Fruit fly (Drosophila melanogaster) whole organism, prepupa: Measurements from ENCODE around the gene Cyp6a16.

Experiments
- Blimp-1 ChIP-seq: fragments of 200-800 bp; sonication (Bioruptor generic); optimal IDR thresholded peaks from 3 replicates; lab custom pipeline; 2017; ENCODE audit warnings: missing biosample characterization, missing genetic modification characterization, mild to moderate bottlenecking, moderate library complexity, missing genetic modification reagents
- CG10631 ChIP-seq: fragments of 200-800 bp; sonication (Bioruptor generic); optimal IDR thresholded peaks from 2 replicates; lab custom pipeline; 2016; ENCODE audit warnings: missing biosample characterization, missing genetic modification characterization
- CG10669 ChIP-seq: fragments of 200-800 bp; sonication (Bioruptor generic); optimal IDR thresholded peaks from 3 replicates; lab custom pipeline; 2018; ENCODE audit warnings: missing biosample characterization, mild to moderate bottlenecking, missing genetic modification characterization, moderate library complexity
- CG11294 ChIP-seq: fragments of 200-800 bp; sonication (Bioruptor generic); IDR thresholded peaks from 2 replicates; pipeline ENCODE4 v1.3.6; 2022; ENCODE audit warnings: missing biosample characterization, missing genetic modification characterization
- CG11762 ChIP-seq: fragments of 200-800 bp; sonication (Bioruptor generic); optimal IDR thresholded peaks from 3 replicates; lab custom pipeline; 2016; ENCODE audit warnings: missing biosample characterization, missing genetic modification characterization; ENCODE audit not compliant: insufficient read depth
- CG11902 ChIP-seq: fragments of 200-800 bp; sonication (Bioruptor generic); optimal IDR thresholded peaks from 3 replicates; lab custom pipeline; 2016; ENCODE audit warnings: missing biosample characterization, missing genetic modification characterization
- CG15336 ChIP-seq: fragments of 200-800 bp; sonication (Bioruptor generic); IDR thresholded peaks from 2 replicates; pipeline ENCODE4 v1.3.6; 2022; ENCODE audit warnings: missing biosample characterization, missing genetic modification characterization
- CG16779 ChIP-seq: fragments of 200-800 bp; sonication (Bioruptor generic); optimal IDR thresholded peaks from 3 replicates; lab custom pipeline; 2017; ENCODE audit warnings: missing biosample characterization, mild to moderate bottlenecking, missing genetic modification characterization
- CG31627 ChIP-seq: fragments of 200-800 bp; sonication (Bioruptor generic); optimal IDR thresholded peaks from 3 replicates; lab custom pipeline; 2016; ENCODE audit warnings: missing biosample characterization, missing genetic modification characterization
- CG32006 ChIP-seq: fragments of 200-800 bp; sonication (Bioruptor generic); optimal IDR thresholded peaks from 3 replicates; lab custom pipeline; 2017; ENCODE audit warnings: missing biosample characterization, mild to moderate bottlenecking, missing genetic modification characterization
- CG34406 ChIP-seq: fragments of 200-800 bp; sonication (Bioruptor generic); optimal IDR thresholded peaks from 3 replicates; lab custom pipeline; 2016; ENCODE audit warnings: missing biosample characterization, missing genetic modification characterization
- CG6276 ChIP-seq: fragments of 200-800 bp; sonication (Bioruptor generic); optimal IDR thresholded peaks from 2 replicates; lab custom pipeline; 2017; ENCODE audit warnings: missing biosample characterization, mild to moderate bottlenecking, missing genetic modification characterization
- CG6808 ChIP-seq: fragments of 200-800 bp; sonication (Bioruptor generic); optimal IDR thresholded peaks from 3 replicates; lab custom pipeline; 2017; ENCODE audit warnings: missing biosample characterization, missing genetic modification characterization, mild to moderate bottlenecking, moderate library complexity, missing genetic modification reagents
- CG6854 ChIP-seq: fragments of 200-800 bp; sonication (Bioruptor generic); optimal IDR thresholded peaks from 2 replicates; lab custom pipeline; 2017; ENCODE audit warnings: missing biosample characterization, mild to moderate bottlenecking, missing genetic modification characterization
- CG7368 ChIP-seq: fragments of 200-800 bp; sonication (Bioruptor generic); optimal IDR thresholded peaks from 3 replicates; lab custom pipeline; 2016; ENCODE audit warnings: missing biosample characterization, missing genetic modification characterization
- CG8119 ChIP-seq: fragments of 200-800 bp; sonication (Bioruptor generic); IDR thresholded peaks from 3 replicates; pipeline ENCODE4 v1.3.6; 2022; ENCODE audit warnings: missing biosample characterization, missing genetic modification characterization
- CG8319 ChIP-seq: fragments of 200-800 bp; sonication (Bioruptor generic); optimal IDR thresholded peaks from 3 replicates; lab custom pipeline; 2016; ENCODE audit warnings: missing biosample characterization, missing genetic modification characterization
- CG8632 ChIP-seq: fragments of 200-800 bp; sonication (Bioruptor generic); optimal IDR thresholded peaks from 3 replicates; lab custom pipeline; 2016; ENCODE audit warnings: missing biosample characterization, missing genetic modification characterization
- Eip75B ChIP-seq: fragments of 200-800 bp; sonication (Bioruptor generic); optimal IDR thresholded peaks from 3 replicates; lab custom pipeline; 2016; ENCODE audit warnings: missing biosample characterization, missing genetic modification characterization
- Eip78C ChIP-seq: fragments of 200-800 bp; sonication (Bioruptor generic); peaks from one replicate; lab custom pipeline; 2016; ENCODE audit warnings: missing biosample characterization, missing genetic modification characterization
- Ets21C ChIP-seq: fragments of 200-800 bp; sonication (Bioruptor generic); optimal IDR thresholded peaks from 3 replicates; lab custom pipeline; 2016; ENCODE audit warnings: missing biosample characterization, missing genetic modification characterization
- Ets96B ChIP-seq: fragments of 200-800 bp; optimal IDR thresholded peaks from 2 replicates; lab custom pipeline; 2019; ENCODE audit warnings: missing biosample characterization, mild to moderate bottlenecking, missing genetic modification characterization, moderate library complexity
- Gug ChIP-seq: fragments of 200-800 bp; sonication (Bioruptor generic); IDR thresholded peaks from 2 replicates; pipeline ENCODE4 v1.3.6; 2022; ENCODE audit warnings: missing biosample characterization, missing genetic modification characterization
- Hr38 ChIP-seq: sonication (Bioruptor generic); optimal IDR thresholded peaks from 2 replicates; lab custom pipeline; 2016; ENCODE audit warnings: missing biosample characterization, missing genetic modification characterization
- Lpt ChIP-seq: fragments of 200-800 bp; sonication (Bioruptor generic); optimal IDR thresholded peaks from 3 replicates; lab custom pipeline; 2016; ENCODE audit warnings: missing biosample characterization, missing genetic modification characterization
- Met ChIP-seq: fragments of 200-800 bp; sonication (Bioruptor generic); optimal IDR thresholded peaks from 3 replicates; lab custom pipeline; 2016; ENCODE audit warnings: missing biosample characterization, missing genetic modification characterization
- OdsH ChIP-seq: fragments of 200-800 bp; sonication (Bioruptor generic); optimal IDR thresholded peaks from 3 replicates; lab custom pipeline; 2016; ENCODE audit warnings: missing biosample characterization, missing genetic modification characterization
- Smox ChIP-seq: fragments of 200-800 bp; sonication (Bioruptor generic); optimal IDR thresholded peaks from 3 replicates; lab custom pipeline; 2016; ENCODE audit warnings: missing biosample characterization, missing genetic modification characterization
- Sox102F ChIP-seq: fragments of 200-800 bp; sonication (Bioruptor generic); optimal IDR thresholded peaks from 2 replicates; lab custom pipeline; 2016; ENCODE audit warnings: missing biosample characterization, mild to moderate bottlenecking, missing genetic modification characterization
- Sox14 ChIP-seq: fragments of 200-800 bp; sonication (Bioruptor generic); optimal IDR thresholded peaks from 3 replicates; lab custom pipeline; 2016; ENCODE audit warnings: missing biosample characterization, missing genetic modification characterization
- Sox15 ChIP-seq: fragments of 200-800 bp; sonication (Bioruptor generic); optimal IDR thresholded peaks from 3 replicates; lab custom pipeline; 2016; ENCODE audit warnings: missing biosample characterization, missing genetic modification characterization
- acj6 ChIP-seq: fragments of 200-800 bp; sonication (Bioruptor generic); optimal IDR thresholded peaks from 3 replicates; lab custom pipeline; 2016; ENCODE audit warnings: missing biosample characterization, missing genetic modification characterization
- eg ChIP-seq: fragments of 200-800 bp; sonication (Bioruptor generic); IDR thresholded peaks from 3 replicates; pipeline ENCODE4 v1.3.6; 2022; ENCODE audit warnings: missing biosample characterization, missing genetic modification characterization
- fd59A ChIP-seq: fragments of 200-800 bp; sonication (Bioruptor generic); optimal IDR thresholded peaks from 2 replicates; lab custom pipeline; 2017; ENCODE audit warnings: missing biosample characterization, mild to moderate bottlenecking, missing genetic modification characterization, missing genetic modification reagents
- fd85E ChIP-seq: fragments of 200-800 bp; sonication (Bioruptor generic); optimal IDR thresholded peaks from 3 replicates; lab custom pipeline; 2016; ENCODE audit warnings: missing biosample characterization, missing genetic modification characterization
- lz ChIP-seq: fragments of 200-800 bp; sonication (Bioruptor generic); optimal IDR thresholded peaks from 3 replicates; lab custom pipeline; 2016; ENCODE audit warnings: missing biosample characterization, missing genetic modification characterization
- net ChIP-seq: fragments of 200-800 bp; sonication (Bioruptor generic); optimal IDR thresholded peaks from 3 replicates; lab custom pipeline; 2016; ENCODE audit warnings: missing biosample characterization, missing genetic modification characterization
- salr ChIP-seq, 2 experiments: fragments of 200-800 bp; sonication (Bioruptor generic); optimal IDR thresholded peaks; 3 replicates each; lab custom pipeline; 2016 to 2018; ENCODE audit warnings: missing biosample characterization in 2 of 2, missing genetic modification characterization in 2 of 2, mild to moderate bottlenecking in 1 of 2
- spab ChIP-seq: fragments of 200-800 bp; sonication (Bioruptor generic); optimal IDR thresholded peaks from 2 replicates; lab custom pipeline; 2017; ENCODE audit warnings: missing biosample characterization, mild to moderate bottlenecking, missing genetic modification characterization, missing genetic modification reagents
- svp ChIP-seq: fragments of 200-800 bp; sonication (Bioruptor generic); peaks from one replicate; lab custom pipeline; 2016; ENCODE audit warnings: missing biosample characterization, missing genetic modification characterization
- topi ChIP-seq: fragments of 200-800 bp; sonication (Bioruptor generic); optimal IDR thresholded peaks from 3 replicates; lab custom pipeline; 2016; ENCODE audit warnings: missing biosample characterization, missing genetic modification characterization
- vri ChIP-seq: fragments of 200-800 bp; sonication (Bioruptor generic); optimal IDR thresholded peaks from 3 replicates; lab custom pipeline; 2016; ENCODE audit warnings: missing biosample characterization, mild to moderate bottlenecking, missing genetic modification characterization

Cyp6a16 gene

DNA sequence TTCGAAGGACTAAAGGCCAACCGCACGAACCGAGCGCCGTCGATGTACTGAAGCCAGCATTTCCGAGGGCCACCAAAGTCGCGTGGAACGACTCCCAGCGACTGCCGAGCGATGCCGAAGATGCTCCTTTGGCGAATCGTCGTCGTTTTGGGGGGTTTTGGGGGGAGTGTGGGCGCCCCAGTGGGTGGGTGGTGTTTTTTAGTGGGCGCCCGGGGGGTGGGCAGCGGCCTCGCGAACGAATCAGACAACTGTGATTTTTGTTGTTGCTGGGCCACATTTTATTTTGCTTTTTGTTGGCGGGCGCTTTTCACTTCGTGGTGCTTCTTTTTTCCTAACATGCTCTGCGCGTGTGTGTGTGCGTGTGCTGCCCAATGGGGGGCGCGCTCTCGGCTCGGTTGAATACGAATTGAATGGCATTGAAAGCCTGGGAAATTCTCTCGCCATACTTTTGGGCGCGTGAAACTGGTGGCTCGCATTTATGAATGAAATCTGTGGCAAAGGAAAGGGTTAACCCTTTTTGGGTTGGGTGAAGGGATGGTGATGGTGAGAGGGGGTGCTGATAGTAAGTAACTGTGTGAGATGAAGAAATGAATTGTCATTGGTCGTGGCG, 5.6 kb downstream of the Cyp6a16 start, which contains the start of gene DIP-eta (continued):
- peak; percentile 37 for TF ChIP-seq net (GFP tag; lab: Kevin White, UChicago)
- TF ChIP-seq Eip78C (GFP tag; lab: Kevin White, UChicago), result peak; percentile 12
- no peak for TF ChIP-seq Sox14 (GFP tag; lab: Kevin White, UChicago)
- TF ChIP-seq CG6808 (GFP tag; lab: Kevin White, UChicago), result peak; percentile 45
- TF ChIP-seq Ets96B, result peak; percentile 20
- TF ChIP-seq Gug (GFP tag; lab: Robert Waterston, UW), result no peak
- no peak for TF ChIP-seq CG11762 (GFP tag; lab: Kevin White, UChicago)
- TF ChIP-seq OdsH (GFP tag; lab: Kevin White, UChicago), result no peak
- peak; percentile 83 for TF ChIP-seq eg (GFP tag; lab: Robert Waterston, UW)
- no peak for TF ChIP-seq CG32006 (GFP tag; lab: Kevin White, UChicago)
- no peak for TF ChIP-seq CG11294
- no peak for TF ChIP-seq CG8319
- TF ChIP-seq CG15336, result no peak; the same call in 1 of the 2 replicates
- TF ChIP-seq salr (GFP tag; optimal IDR thresholded peaks at IDR 0.05; lab: Kevin White, UChicago), result no peak
- TF ChIP-seq CG7368, result peak; percentile 48
- TF ChIP-seq topi, result no peak
- no peak for TF ChIP-seq Met (GFP tag; lab: Kevin White, UChicago)
- peak; percentile 33 for TF ChIP-seq spab (GFP tag; lab: Kevin White, UChicago)
- TF ChIP-seq CG11902 (GFP tag; lab: Kevin White, UChicago), result no peak
- peak; percentile 48 for TF ChIP-seq CG16779
- peak; percentile 52 for TF ChIP-seq CG6276 (GFP tag; lab: Kevin White, UChicago)
- TF ChIP-seq CG6854 (GFP tag; lab: Kevin White, UChicago), result no peak
- TF ChIP-seq acj6 (GFP tag; lab: Kevin White, UChicago), result no peak
- no peak for TF ChIP-seq Sox102F (GFP tag; lab: Kevin White, UChicago)
- no peak for TF ChIP-seq Smox
- no peak for TF ChIP-seq lz (GFP tag; lab: Kevin White, UChicago)
- no peak for TF ChIP-seq CG31627
- TF ChIP-seq fd85E (GFP tag; lab: Kevin White, UChicago), result no peak
- TF ChIP-seq svp (GFP tag; lab: Kevin White, UChicago), result peak; percentile 15
- TF ChIP-seq Ets21C (GFP tag; lab: Kevin White, UChicago), result no peak
- no peak for TF ChIP-seq Lpt (GFP tag; lab: Kevin White, UChicago)
- no peak for TF ChIP-seq fd59A (GFP tag; lab: Kevin White, UChicago)
- no peak for TF ChIP-seq Sox15 (GFP tag; lab: Kevin White, UChicago)
- no peak for TF ChIP-seq Blimp-1 (GFP tag; lab: Kevin White, UChicago)
- TF ChIP-seq vri (GFP tag; lab: Kevin White, UChicago), result no peak

- no peak for TF ChIP-seq Blimp-1 (GFP tag; lab: Kevin White, UChicago)
- TF ChIP-seq salr (GFP tag; optimal IDR thresholded peaks at IDR 0.05; lab: Kevin White, UChicago), result no peak
- TF ChIP-seq Gug (GFP tag; lab: Robert Waterston, UW), result no peak
- no peak for TF ChIP-seq CG8632
- no peak for TF ChIP-seq CG11294
- TF ChIP-seq CG8119 (GFP tag; lab: Robert Waterston, UW), result no peak
- no peak for TF ChIP-seq CG31627
- TF ChIP-seq acj6 (GFP tag; lab: Kevin White, UChicago), result no peak
- no peak for TF ChIP-seq eg (GFP tag; lab: Robert Waterston, UW)
- no peak for TF ChIP-seq CG6808 (GFP tag; lab: Kevin White, UChicago)
- no peak for TF ChIP-seq CG7368
- no peak for TF ChIP-seq CG10631 (GFP tag; lab: Kevin White, UChicago)
- TF ChIP-seq Hr38, result no peak
- TF ChIP-seq CG10669 (GFP tag; lab: Kevin White, UChicago), result no peak
- no peak for TF ChIP-seq CG34406 (GFP tag; lab: Kevin White, UChicago)
- no peak for TF ChIP-seq fd59A (GFP tag; lab: Kevin White, UChicago)
- no peak for TF ChIP-seq Eip75B
- no peak for TF ChIP-seq Met (GFP tag; lab: Kevin White, UChicago)
- TF ChIP-seq, all 60 proteins: peak for 0
These were observed 6.3 kb downstream of the Cyp6a16 start for dm6 chr2L:5617224-5617623.
